Worm (Caenorhabditis elegans): ENCODE measurements around the gene sri-29.

DNA sequence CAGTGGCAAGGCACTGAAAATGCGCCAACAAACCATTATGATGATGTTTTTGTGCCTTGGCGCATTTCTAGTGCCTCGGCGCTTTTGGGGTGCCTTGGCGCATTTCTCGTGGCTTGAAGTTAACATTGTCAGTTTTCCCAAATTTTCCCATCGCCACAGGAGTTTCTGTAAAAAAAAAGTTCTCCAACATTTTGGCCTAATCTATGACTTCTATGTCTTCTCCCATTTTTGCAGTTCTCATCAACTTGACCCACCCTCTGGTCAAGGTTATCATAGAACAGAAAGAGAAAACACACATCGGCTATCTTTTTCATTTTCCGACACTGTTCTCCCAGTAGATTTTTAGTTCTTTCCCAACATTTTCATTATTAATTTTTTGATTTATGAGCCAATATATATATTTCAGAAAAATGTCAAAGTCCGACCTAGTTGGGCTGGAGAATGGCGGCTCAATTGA lies 5.6 kb upstream of the sri-29 start, which contains the start of the genes B0454.26 and B0454.5:
- TF ChIP-seq unc-62 (GFP tag; optimal IDR thresholded peaks at IDR 0.05) (no peak), mes-4 (tag; optimal IDR thresholded peaks at IDR 0.05) (no peak), gei-17 (GFP tag; optimal IDR thresholded peaks at IDR 0.05) (no peak), egl-18 (GFP tag; IDR thresholded peaks at IDR 0.05) (no peak), ztf-3 (GFP tag; optimal IDR thresholded peaks at IDR 0.05) (no peak), ceh-40 (GFP tag; IDR thresholded peaks at IDR 0.05) (no peak)
